Worm (Caenorhabditis elegans): ENCODE results near the gene F56A8.5.

Gene F56A8.5

ce11 chrIII:13265566-13265965 lies at the start of gene F56A8.5:
F56A8.5 (plus strand) TSS chrIII:13265866.
- no peak for TF ChIP-seq lin-13 (GFP tag; optimal IDR thresholded peaks at IDR 0.05)
- no peak for TF ChIP-seq ceh-8 (GFP tag; optimal IDR thresholded peaks at IDR 0.05)
- TF ChIP-seq mab-9 (GFP tag; IDR thresholded peaks at IDR 0.05): no peak
- no peak for TF ChIP-seq tlp-1 (tag; optimal IDR thresholded peaks at IDR 0.05)
- TF ChIP-seq sptf-1 (tag; optimal IDR thresholded peaks at IDR 0.05): no peak
- no peak for TF ChIP-seq C04F5.9 (tag; optimal IDR thresholded peaks at IDR 0.05)
- no peak for TF ChIP-seq fkh-4 (tag; optimal IDR thresholded peaks at IDR 0.05; ENCODE audit: borderline replicate concordance)
- no peak for TF ChIP-seq C16A3.4 (tag; optimal IDR thresholded peaks at IDR 0.05)
- TF ChIP-seq aly-2 (tag; optimal IDR thresholded peaks at IDR 0.05): no peak
- no peak for TF ChIP-seq sox-4 (tag; optimal IDR thresholded peaks at IDR 0.05)
- no peak for TF ChIP-seq pqm-1 (tag; optimal IDR thresholded peaks at IDR 0.05)
- no peak for TF ChIP-seq xbp-1 (tag; optimal IDR thresholded peaks at IDR 0.05)
- no peak for TF ChIP-seq nhr-12 (tag; optimal IDR thresholded peaks at IDR 0.05)
- no peak for TF ChIP-seq Y116A8C.19 (tag; optimal IDR thresholded peaks at IDR 0.05; ENCODE audit: borderline replicate concordance)
- TF ChIP-seq alr-1 (tag; optimal IDR thresholded peaks at IDR 0.05; ENCODE audit: borderline replicate concordance): no peak
- TF ChIP-seq zag-1 (tag; optimal IDR thresholded peaks at IDR 0.05): no peak
- TF ChIP-seq elt-3 (tag; optimal IDR thresholded peaks at IDR 0.05): no peak
- TF ChIP-seq ceh-90 (tag; optimal IDR thresholded peaks at IDR 0.05): no peak
- TF ChIP-seq jun-1 (tag; optimal IDR thresholded peaks at IDR 0.05): no peak

- TF ChIP-seq ceh-63 (GFP tag; optimal IDR thresholded peaks at IDR 0.05) (no peak), lin-39 (tag; optimal IDR thresholded peaks at IDR 0.05) (no peak), ztf-11 (tag; optimal IDR thresholded peaks at IDR 0.05) (no peak), nhr-237 (tag; optimal IDR thresholded peaks at IDR 0.05) (no peak), lin-15B (tag; optimal IDR thresholded peaks at IDR 0.05) (no peak), egl-13 (tag; optimal IDR thresholded peaks at IDR 0.05) (peak; percentile 21), fkh-8 (tag; optimal IDR thresholded peaks at IDR 0.05) (peak; percentile 28), blmp-1 (tag; optimal IDR thresholded peaks at IDR 0.05) (peak; percentile 96), nhr-47 (tag; optimal IDR thresholded peaks at IDR 0.05) (peak; percentile 21), hlh-17 (GFP tag; optimal IDR thresholded peaks at IDR 0.05; ENCODE audit: borderline replicate concordance) (no peak), dsc-1 (tag; optimal IDR thresholded peaks at IDR 0.05) (peak; percentile 90), efl-3 (GFP tag; optimal IDR thresholded peaks at IDR 0.05) (no peak)
These were observed 49.1 kb upstream of the F56A8.5 start for ce11 chrIII:13216488-13217016.

- no peak for TF ChIP-seq ztf-4 (tag; optimal IDR thresholded peaks at IDR 0.05)
- peak; percentile 64 for TF ChIP-seq blmp-1 (tag; optimal IDR thresholded peaks at IDR 0.05)
These were observed 42.9 kb upstream of the F56A8.5 start, which contains the start of gene Y43F4A.1 for ce11 chrIII:13222772-13223171. Y43F4A.1 (plus strand) TSS chrIII:13223072.

DNA sequence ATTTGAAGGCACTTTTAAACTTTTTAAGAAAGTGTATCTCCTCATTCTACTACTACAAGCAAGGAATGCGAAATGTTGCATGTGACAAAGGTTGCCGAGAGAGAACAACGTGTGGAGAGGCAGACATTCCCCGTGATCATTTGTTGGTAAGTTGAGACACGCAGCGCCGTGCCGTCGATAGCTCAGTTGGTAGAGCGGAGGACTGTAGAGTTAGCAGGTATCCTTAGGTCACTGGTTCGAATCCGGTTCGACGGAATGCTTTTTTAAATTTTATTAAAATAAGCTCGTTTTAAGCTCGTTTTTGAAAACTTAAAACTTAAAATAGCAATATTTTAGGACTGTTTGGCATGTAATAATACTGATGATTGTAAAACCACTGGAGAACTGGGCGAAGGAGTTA lies 41.3 kb upstream of the F56A8.5 start:
- TF ChIP-seq elt-2 (tag; optimal IDR thresholded peaks at IDR 0.05) (no peak), nhr-20 (tag; optimal IDR thresholded peaks at IDR 0.05) (peak; percentile 27), nhr-19 (GFP tag; conservative IDR thresholded peaks at IDR 0.05) (0 out of 2 replicates have a peak, but pooled peaks have one; percentile 4), lsy-2 (tag; optimal IDR thresholded peaks at IDR 0.05) (peak in 1 of 2 experiments; percentile 51), tlp-1 (tag; optimal IDR thresholded peaks at IDR 0.05) (no peak), lin-15B (tag; optimal IDR thresholded peaks at IDR 0.05) (no peak), efl-1 (optimal IDR thresholded peaks at IDR 0.05) (peak in 1 of 2 experiments; percentile 15), efl-1 (GFP tag; optimal IDR thresholded peaks at IDR 0.05 in 1 of 2) (peak in 1 of 2 experiments; percentile 91), ztf-11 (tag; optimal IDR thresholded peaks at IDR 0.05) (no peak), unc-98 (GFP tag; IDR thresholded peaks at IDR 0.05) (no peak), mep-1 (tag; optimal IDR thresholded peaks at IDR 0.05) (peak; percentile 17), nhr-90 (tag; optimal IDR thresholded peaks at IDR 0.05; ENCODE audit: poor library complexity) (peak; percentile 35), nhr-47 (tag; optimal IDR thresholded peaks at IDR 0.05) (peak; percentile 10), lin-35 (GFP tag; optimal IDR thresholded peaks at IDR 0.05) (peak in 1 of 2 experiments; percentile 57), nhr-76 (tag; optimal IDR thresholded peaks at IDR 0.05) (no peak), mdl-1 (tag; optimal IDR thresholded peaks at IDR 0.05) (peak in 1 of 2 experiments; percentile 48), nhr-71 (tag; optimal IDR thresholded peaks at IDR 0.05) (peak; percentile 20), snu-23 (GFP tag; optimal IDR thresholded peaks at IDR 0.05) (peak; percentile 48), sptf-1 (tag; optimal IDR thresholded peaks at IDR 0.05) (no peak), lin-13 (GFP tag; optimal IDR thresholded peaks at IDR 0.05) (no peak), ceh-90 (tag; optimal IDR thresholded peaks at IDR 0.05) (no peak), lin-39 (tag; optimal IDR thresholded peaks at IDR 0.05) (no peak), zag-1 (tag; optimal IDR thresholded peaks at IDR 0.05) (no peak), unc-30 (tag; optimal IDR thresholded peaks at IDR 0.05) (no peak), C04F5.9 (tag; optimal IDR thresholded peaks at IDR 0.05) (no peak), fkh-4 (tag; optimal IDR thresholded peaks at IDR 0.05; ENCODE audit: borderline replicate concordance) (no peak)
